Worm (Caenorhabditis elegans) whole organism, L3 larva: ENCODE results near the gene F28F9.3.

Experiments
- R02D3.7 ChIP-seq: fragments of 150-350 bp; optimal IDR thresholded peaks from 2 replicates; lab custom pipeline; 2014; ENCODE audit warnings: missing biosample characterization, missing genetic modification characterization
- ZK546.5 ChIP-seq: sonication (generic microtip); optimal IDR thresholded peaks from 2 replicates; lab custom pipeline; 2017; ENCODE audit warnings: missing biosample characterization, missing genetic modification characterization
- ama-1 ChIP-seq: fragments of 150-350 bp; optimal IDR thresholded peaks from 2 replicates; lab custom pipeline; 2018
- ceh-28 ChIP-seq: fragments of 150-350 bp; optimal IDR thresholded peaks from 2 replicates; lab custom pipeline; 2014; ENCODE audit warnings: missing biosample characterization, missing genetic modification reagents, missing genetic modification characterization
- ceh-82 ChIP-seq: fragments of 150-350 bp; optimal IDR thresholded peaks from 2 replicates; lab custom pipeline; 2014; ENCODE audit warnings: missing biosample characterization, missing genetic modification characterization
- ceh-9 ChIP-seq: sonication (generic microtip); optimal IDR thresholded peaks from 2 replicates; lab custom pipeline; 2018; ENCODE audit warnings: missing biosample characterization, missing genetic modification characterization
- egl-27 ChIP-seq: sonication (generic microtip); optimal IDR thresholded peaks from 4 replicates; lab custom pipeline; 2017; ENCODE audit warnings: missing biosample characterization, missing genetic modification reagents, missing genetic modification characterization
- egl-5 ChIP-seq: fragments of 150-350 bp; optimal IDR thresholded peaks from 2 replicates; lab custom pipeline; 2017; ENCODE audit warnings: missing biosample characterization, missing genetic modification reagents, missing genetic modification characterization, inconsistent platforms
- elt-2 ChIP-seq: sonication (generic microtip); optimal IDR thresholded peaks from 2 replicates; lab custom pipeline; 2016; ENCODE audit warnings: missing genetic modification reagents, mild to moderate bottlenecking, missing genetic modification characterization, missing compliant biosample characterization
- elt-3 ChIP-seq, 3 experiments: fragments of 150-350 bp in 1 of 3; sonication (generic microtip) in 2 of 3; optimal IDR thresholded peaks; 2 replicates in 2 of 3; 4 replicates in 1 of 3; lab custom pipeline; 2014 to 2017; ENCODE audit warnings: missing biosample characterization in 3 of 3, missing genetic modification characterization in 3 of 3
- fkh-2 ChIP-seq: fragments of 150-350 bp; optimal IDR thresholded peaks from 2 replicates; lab custom pipeline; 2014; ENCODE audit warnings: missing biosample characterization, missing genetic modification reagents, missing genetic modification characterization
- hmg-11 ChIP-seq: sonication (generic microtip); optimal IDR thresholded peaks from 2 replicates; lab custom pipeline; 2016; ENCODE audit warnings: missing genetic modification characterization, missing compliant biosample characterization
- lin-15B ChIP-seq: fragments of 150-350 bp; optimal IDR thresholded peaks from 2 replicates; lab custom pipeline; 2014; ENCODE audit warnings: missing biosample characterization, missing genetic modification characterization
- lin-39 ChIP-seq: fragments of 150-350 bp; optimal IDR thresholded peaks from 2 replicates; lab custom pipeline; 2018; ENCODE audit warnings: missing biosample characterization, missing genetic modification reagents, missing genetic modification characterization
- lsy-12 ChIP-seq: sonication (generic microtip); optimal IDR thresholded peaks from 2 replicates; lab custom pipeline; 2016; ENCODE audit warnings: mild to moderate bottlenecking, missing genetic modification characterization, missing compliant biosample characterization
- mml-1 ChIP-seq: fragments of 150-350 bp; sonication (generic microtip); optimal IDR thresholded peaks from 3 replicates; lab custom pipeline; 2014; ENCODE audit warnings: missing biosample characterization, missing genetic modification characterization
- nfya-1 ChIP-seq: sonication (generic microtip); optimal IDR thresholded peaks from 2 replicates; lab custom pipeline; 2017; ENCODE audit warnings: missing genetic modification characterization, mild to moderate bottlenecking, missing compliant biosample characterization, antibody characterized with exemption, moderate library complexity; ENCODE audit not compliant: insufficient read depth
- nhr-23 ChIP-seq: fragments of 150-350 bp; optimal IDR thresholded peaks from 2 replicates; lab custom pipeline; 2014; ENCODE audit warnings: missing biosample characterization, missing genetic modification reagents, missing genetic modification characterization
- nhr-237 ChIP-seq: fragments of 150-350 bp; optimal IDR thresholded peaks from 2 replicates; lab custom pipeline; 2014; ENCODE audit warnings: missing biosample characterization, missing genetic modification characterization
- nhr-28 ChIP-seq: fragments of 150-350 bp; optimal IDR thresholded peaks from 2 replicates; lab custom pipeline; 2014; ENCODE audit warnings: missing biosample characterization, missing genetic modification characterization
- nhr-67 ChIP-seq: fragments of 150-350 bp; optimal IDR thresholded peaks from 2 replicates; lab custom pipeline; 2014; ENCODE audit warnings: missing biosample characterization, missing genetic modification characterization
- nhr-76 ChIP-seq: fragments of 150-350 bp; sonication (generic microtip); optimal IDR thresholded peaks from 5 replicates; lab custom pipeline; 2014; ENCODE audit warnings: missing biosample characterization, missing genetic modification characterization
- nhr-77 ChIP-seq: fragments of 150-350 bp; optimal IDR thresholded peaks from 2 replicates; lab custom pipeline; 2014; ENCODE audit warnings: missing biosample characterization, missing genetic modification characterization
- pha-4 ChIP-seq: fragments of 150-350 bp; optimal IDR thresholded peaks from 2 replicates; lab custom pipeline; 2014; ENCODE audit warnings: missing biosample characterization, missing genetic modification reagents, missing genetic modification characterization
- pqm-1 ChIP-seq: fragments of 150-350 bp; optimal IDR thresholded peaks from 2 replicates; lab custom pipeline; 2017; ENCODE audit warnings: missing biosample characterization, missing genetic modification characterization, inconsistent platforms
- sea-2 ChIP-seq: fragments of 150-350 bp; sonication (generic microtip); optimal IDR thresholded peaks from 4 replicates; lab custom pipeline; 2014; ENCODE audit warnings: missing biosample characterization, missing genetic modification reagents, missing genetic modification characterization
- snpc-4 ChIP-seq: fragments of 150-350 bp; optimal IDR thresholded peaks from 2 replicates; lab custom pipeline; 2014; ENCODE audit warnings: missing biosample characterization, missing genetic modification characterization
- unc-39 ChIP-seq: sonication (generic microtip); optimal IDR thresholded peaks from 4 replicates; lab custom pipeline; 2017; ENCODE audit warnings: missing biosample characterization, missing genetic modification characterization
- unc-62 ChIP-seq: fragments of 150-350 bp; sonication (generic microtip); optimal IDR thresholded peaks from 4 replicates; lab custom pipeline; 2014; ENCODE audit warnings: missing biosample characterization, missing genetic modification reagents, missing genetic modification characterization
- zag-1 ChIP-seq: fragments of 150-350 bp; optimal IDR thresholded peaks from 2 replicates; lab custom pipeline; 2014; ENCODE audit warnings: missing biosample characterization, missing genetic modification characterization
- ztf-11 ChIP-seq: fragments of 150-350 bp; optimal IDR thresholded peaks from 2 replicates; lab custom pipeline; 2014; ENCODE audit warnings: missing biosample characterization, missing genetic modification characterization

The F28F9.3 gene

ce11 chrIV:3807545-3807944, 19.1 kb upstream of the F28F9.3 start:
- peak; percentile 43 for TF ChIP-seq R02D3.7 (tag; lab: Kevin White, UChicago)
- no peak for TF ChIP-seq lin-39 (tag; lab: Kevin White, UChicago)
- TF ChIP-seq ceh-82 (tag; lab: Kevin White, UChicago): no peak
- no peak for TF ChIP-seq nhr-237 (tag; lab: Kevin White, UChicago)

- no peak for TF ChIP-seq nhr-77 (tag; lab: Kevin White, UChicago)
- no peak for TF ChIP-seq ceh-82 (tag; lab: Kevin White, UChicago)
- TF ChIP-seq ceh-28 (tag; lab: Kevin White, UChicago): no peak
- TF ChIP-seq hmg-11: no peak
- no peak for TF ChIP-seq egl-5 (tag; lab: Kevin White, UChicago)
Measured at ce11 chrIV:3812812-3813211, 13.9 kb upstream of the F28F9.3 start.

ce11 chrIV:3814553-3815258, 12.0 kb upstream of the F28F9.3 start:
- no peak for TF ChIP-seq pqm-1
- TF ChIP-seq unc-39 (tag; lab: Kevin White, UChicago): no peak
- TF ChIP-seq ceh-82 (tag; lab: Kevin White, UChicago): no peak
- TF ChIP-seq mml-1 (tag; lab: Kevin White, UChicago): no peak
- no peak for TF ChIP-seq egl-27 (tag; lab: Kevin White, UChicago)
- peak; percentile 57 for TF ChIP-seq pha-4 (tag; lab: Kevin White, UChicago)
- peak; percentile 82 for TF ChIP-seq elt-2 (tag; lab: Kevin White, UChicago)
- TF ChIP-seq ztf-11 (tag; lab: Kevin White, UChicago): no peak
- TF ChIP-seq ZK546.5: no peak
- TF ChIP-seq lin-15B (tag; lab: Kevin White, UChicago): peak; percentile 12
- TF ChIP-seq fkh-2 (tag; lab: Kevin White, UChicago): no peak
- no peak for TF ChIP-seq nhr-76 (tag; lab: Kevin White, UChicago)

ce11 chrIV:3815259-3815644, 11.4 kb upstream of the F28F9.3 start:
- TF ChIP-seq hmg-11 (no peak), snpc-4 (tag; lab: Kevin White, UChicago) (no peak), nhr-23 (no peak), elt-2 (tag; lab: Kevin White, UChicago) (no peak), elt-3 (tag; optimal IDR thresholded peaks at IDR 0.05; lab: Kevin White, UChicago) (no peak), unc-62 (GFP tag; lab: Kevin White, UChicago) (no peak), nhr-76 (tag; lab: Kevin White, UChicago) (no peak), nfya-1 (no peak), unc-39 (tag; lab: Kevin White, UChicago) (no peak)
- TF ChIP-seq, all 47 proteins: peak for 0

ce11 chrIV:3817253-3817652, 9.4 kb upstream of the F28F9.3 start:
- no peak for TF ChIP-seq nhr-28 (tag; lab: Kevin White, UChicago)
- no peak for TF ChIP-seq snpc-4 (tag; lab: Kevin White, UChicago)
- no peak for TF ChIP-seq ama-1 (lab: Kevin White, UChicago)
- no peak for TF ChIP-seq egl-27 (tag; lab: Kevin White, UChicago)
- no peak for TF ChIP-seq ceh-9
- no peak for TF ChIP-seq ceh-82 (tag; lab: Kevin White, UChicago)
- TF ChIP-seq unc-62 (GFP tag; lab: Kevin White, UChicago): no peak
- TF ChIP-seq hmg-11: no peak
- no peak for TF ChIP-seq lsy-12 (tag; lab: Kevin White, UChicago)
- no peak for TF ChIP-seq zag-1 (tag; lab: Kevin White, UChicago)
- TF ChIP-seq nhr-67 (tag; lab: Kevin White, UChicago): no peak

- TF ChIP-seq pqm-1 (peak; percentile 8), ceh-28 (tag; lab: Kevin White, UChicago) (peak; percentile 2), elt-2 (tag; lab: Kevin White, UChicago) (peak; percentile 81), lsy-12 (tag; lab: Kevin White, UChicago) (no peak), sea-2 (GFP tag; lab: Kevin White, UChicago) (no peak)
Measured at ce11 chrIV:3819278-3819777, 7.4 kb upstream of the F28F9.3 start, which contains the start of gene bris-1. bris-1 (minus strand) TSS chrIV:3819328.
